Worm (Caenorhabditis elegans) whole organism, L4/young adult: Measurements from ENCODE around the gene T01G5.7.

Source experiments
- W03F9.2 ChIP-seq: fragments of 150-350 bp; optimal IDR thresholded peaks from 2 replicates; lab custom pipeline; 2014; ENCODE audit warnings: missing biosample characterization, missing genetic modification characterization
- him-1 ChIP-seq: sonication (generic microtip); optimal IDR thresholded peaks from 2 replicates; lab custom pipeline; 2016; ENCODE audit warnings: missing genotype, missing genetic modification reagents, missing genetic modification characterization, missing compliant biosample characterization

- no peak for TF ChIP-seq W03F9.2 (tag; lab: Kevin White, UChicago)
- TF ChIP-seq him-1 (tag; lab: Kevin White, UChicago): no peak
Observed at ce11 chrV:15089438-15089837, 22.3 kb upstream of the T01G5.7 start, which contains the start of the genes C01G10.5 and C01G10.4.
